Worm (Caenorhabditis elegans) whole organism, L4 larva: Measurements from ENCODE around the gene mdt-11.

Experiments used
- D1046.2 ChIP-seq: fragments of 200-800 bp; sonication (Bioruptor generic); IDR thresholded peaks from 2 replicates; pipeline ENCODE4 v1.3.6; 2022; ENCODE audit warnings: missing genetic modification characterization, missing compliant biosample characterization
- F37D6.2 ChIP-seq: sonication (generic microtip); optimal IDR thresholded peaks from 2 replicates; lab custom pipeline; 2016; ENCODE audit warnings: mild to moderate bottlenecking, missing genetic modification characterization, missing compliant biosample characterization
- T20F7.1 ChIP-seq: fragments of 200-800 bp; sonication (Bioruptor generic); optimal IDR thresholded peaks from 2 replicates; lab custom pipeline; 2018; ENCODE audit warnings: mild to moderate bottlenecking, missing genetic modification characterization, missing compliant biosample characterization
- T26A8.4 ChIP-seq: fragments of 200-800 bp; sonication (Bioruptor generic); IDR thresholded peaks from 2 replicates; pipeline ENCODE4 v1.3.6; 2022; ENCODE audit warnings: missing genetic modification characterization, missing compliant biosample characterization
- Y105C5A.15 ChIP-seq: fragments of 200-800 bp; sonication (Bioruptor generic); IDR thresholded peaks from 2 replicates; pipeline ENCODE4 v1.3.6; 2022; ENCODE audit warnings: missing genetic modification characterization, missing compliant biosample characterization
- Y48G9A.11 ChIP-seq: fragments of 200-800 bp; sonication (Bioruptor generic); IDR thresholded peaks from 2 replicates; pipeline ENCODE4 v1.3.6; 2022; ENCODE audit warnings: missing genetic modification reagents, missing genetic modification characterization, missing compliant biosample characterization
- Y75B8A.6 ChIP-seq: fragments of 200-800 bp; sonication (Bioruptor generic); IDR thresholded peaks from 2 replicates; pipeline ENCODE4 v1.3.6; 2022; ENCODE audit warnings: missing genetic modification reagents, missing genetic modification characterization, missing compliant biosample characterization
- arid-1 ChIP-seq: fragments of 200-800 bp; sonication (Bioruptor generic); conservative IDR thresholded peaks from 2 replicates; pipeline ENCODE4 v1.3.6; 2022; ENCODE audit warnings: missing genetic modification reagents, missing genetic modification characterization, missing compliant biosample characterization
- ceh-28 ChIP-seq: fragments of 150-350 bp; optimal IDR thresholded peaks from 2 replicates; lab custom pipeline; 2014; ENCODE audit warnings: missing biosample characterization, missing genetic modification reagents, missing genetic modification characterization
- ceh-44 ChIP-seq: fragments of 200-800 bp; sonication (Bioruptor generic); IDR thresholded peaks from 2 replicates; pipeline ENCODE4 v1.3.6; 2022; ENCODE audit warnings: missing genetic modification reagents, missing genetic modification characterization, missing compliant biosample characterization
- cey-2 ChIP-seq: sonication (generic microtip); optimal IDR thresholded peaks from 3 replicates; lab custom pipeline; 2017; ENCODE audit warnings: missing genetic modification characterization, mild to moderate bottlenecking, missing compliant biosample characterization, antibody characterized with exemption, borderline replicate concordance; ENCODE audit not compliant: insufficient read depth
- ctbp-1 ChIP-seq: fragments of 200-800 bp; sonication (Bioruptor generic); IDR thresholded peaks from 2 replicates; pipeline ENCODE4 v1.3.6; 2022; ENCODE audit warnings: missing genetic modification reagents, missing genetic modification characterization, missing compliant biosample characterization
- daf-19 ChIP-seq: fragments of 200-800 bp; sonication (Bioruptor generic); conservative IDR thresholded peaks from 2 replicates; pipeline ENCODE4 v1.3.6; 2022; ENCODE audit warnings: missing genetic modification characterization, missing compliant biosample characterization
- dmd-6 ChIP-seq: fragments of 200-800 bp; sonication (Bioruptor generic); IDR thresholded peaks from 2 replicates; pipeline ENCODE4 v1.3.6; 2022; ENCODE audit warnings: missing genetic modification reagents, missing genetic modification characterization, missing compliant biosample characterization
- dmd-8 ChIP-seq: fragments of 200-800 bp; sonication (Bioruptor generic); IDR thresholded peaks from 2 replicates; pipeline ENCODE4 v1.3.6; 2022; ENCODE audit warnings: missing genetic modification characterization, missing compliant biosample characterization
- dpl-1 ChIP-seq: fragments of 150-350 bp; optimal IDR thresholded peaks from 2 replicates; lab custom pipeline; 2014; ENCODE audit warnings: missing biosample characterization, missing genetic modification reagents, missing genetic modification characterization
- fos-1 ChIP-seq: fragments of 150-350 bp; optimal IDR thresholded peaks from 2 replicates; lab custom pipeline; 2014; ENCODE audit warnings: missing biosample characterization, missing genetic modification characterization
- gei-8 ChIP-seq: fragments of 200-800 bp; sonication (Bioruptor generic); optimal IDR thresholded peaks from 2 replicates; lab custom pipeline; 2018; ENCODE audit warnings: mild to moderate bottlenecking, missing genetic modification characterization, missing compliant biosample characterization
- hif-1 ChIP-seq, 2 experiments: sonication (generic microtip); optimal IDR thresholded peaks; 2 replicates each; lab custom pipeline; 2016 to 2017; ENCODE audit warnings: missing compliant biosample characterization in 2 of 2, missing genetic modification characterization in 2 of 2, missing genetic modification reagents in 2 of 2, missing genotype in 2 of 2, mild to moderate bottlenecking in 1 of 2
- hlh-30 ChIP-seq: sonication (generic microtip); optimal IDR thresholded peaks from 2 replicates; lab custom pipeline; 2017; ENCODE audit warnings: antibody characterized with exemption, mild to moderate bottlenecking, missing genetic modification characterization, missing compliant biosample characterization; ENCODE audit not compliant: insufficient read depth
- lin-1 ChIP-seq: fragments of 200-800 bp; sonication (Bioruptor generic); IDR thresholded peaks from 2 replicates; pipeline ENCODE4 v1.3.6; 2022; ENCODE audit warnings: missing genetic modification reagents, missing genetic modification characterization, missing compliant biosample characterization
- lin-29 ChIP-seq: fragments of 200-800 bp; sonication (Bioruptor generic); IDR thresholded peaks from 2 replicates; pipeline ENCODE4 v1.3.6; 2022; ENCODE audit warnings: missing genetic modification reagents, missing genetic modification characterization, missing compliant biosample characterization
- lin-38 ChIP-seq: fragments of 200-800 bp; sonication (Bioruptor generic); IDR thresholded peaks from 2 replicates; pipeline ENCODE4 v1.3.6; 2022; ENCODE audit warnings: missing genetic modification reagents, missing genetic modification characterization, missing compliant biosample characterization
- madf-5 ChIP-seq, 2 experiments: fragments of 200-800 bp; sonication (Bioruptor generic); IDR thresholded peaks; 2 replicates each; pipeline ENCODE4 v1.3.6; 2022; ENCODE audit warnings: missing compliant biosample characterization in 2 of 2, missing genetic modification characterization in 2 of 2
- mdt-29 ChIP-seq: fragments of 200-800 bp; sonication (Bioruptor generic); IDR thresholded peaks from 2 replicates; pipeline ENCODE4 v1.3.6; 2022; ENCODE audit warnings: missing genetic modification reagents, missing genetic modification characterization, missing compliant biosample characterization
- mxl-2 ChIP-seq: fragments of 200-800 bp; sonication (Bioruptor generic); conservative IDR thresholded peaks from 2 replicates; pipeline ENCODE4 v1.3.6; 2022; ENCODE audit warnings: missing genetic modification reagents, missing genetic modification characterization, missing compliant biosample characterization
- nhr-25 ChIP-seq: sonication (generic microtip); optimal IDR thresholded peaks from 2 replicates; lab custom pipeline; 2017; ENCODE audit warnings: missing genetic modification characterization, mild to moderate bottlenecking, missing compliant biosample characterization, antibody characterized with exemption, moderate library complexity, borderline replicate concordance; ENCODE audit not compliant: insufficient read depth
- nhr-28 ChIP-seq: fragments of 150-350 bp; optimal IDR thresholded peaks from 2 replicates; lab custom pipeline; 2014; ENCODE audit warnings: missing biosample characterization, missing genetic modification characterization
- nhr-48 ChIP-seq: sonication (generic microtip); optimal IDR thresholded peaks from 2 replicates; lab custom pipeline; 2016; ENCODE audit warnings: mild to moderate bottlenecking, missing genetic modification characterization, missing compliant biosample characterization
- nhr-76 ChIP-seq: fragments of 150-350 bp; optimal IDR thresholded peaks from 2 replicates; lab custom pipeline; 2014; ENCODE audit warnings: missing biosample characterization, missing genetic modification characterization
- rbr-2 ChIP-seq: sonication (generic microtip); optimal IDR thresholded peaks from 2 replicates; lab custom pipeline; 2016; ENCODE audit warnings: missing genotype, missing genetic modification characterization, missing compliant biosample characterization
- saeg-2 ChIP-seq: fragments of 200-800 bp; sonication (Bioruptor generic); IDR thresholded peaks from 2 replicates; pipeline ENCODE4 v1.3.6; 2022; ENCODE audit warnings: missing genetic modification reagents, missing genetic modification characterization, missing compliant biosample characterization
- skn-1 ChIP-seq: fragments of 150-350 bp; optimal IDR thresholded peaks from 2 replicates; lab custom pipeline; 2014; ENCODE audit warnings: missing biosample characterization, missing genetic modification characterization
- spr-1 ChIP-seq: sonication (generic microtip); optimal IDR thresholded peaks from 2 replicates; lab custom pipeline; 2016; ENCODE audit warnings: mild to moderate bottlenecking, missing genetic modification characterization, missing compliant biosample characterization
- tag-97 ChIP-seq: fragments of 200-800 bp; sonication (Bioruptor generic); IDR thresholded peaks from 2 replicates; pipeline ENCODE4 v1.3.6; 2022; ENCODE audit warnings: missing genetic modification characterization, missing compliant biosample characterization
- unc-62 ChIP-seq, 3 experiments: fragments of 150-350 bp in 1 of 3; sonication (generic microtip); optimal IDR thresholded peaks in 2 of 3; peaks in 1 of 3; 1 replicate in 1 of 3; 2 replicates in 2 of 3; lab custom pipeline; 2014 to 2017; ENCODE audit warnings: missing biosample characterization in 3 of 3, missing genetic modification characterization in 3 of 3, missing genetic modification reagents in 3 of 3, missing genotype in 1 of 3
- vab-7 ChIP-seq: fragments of 200-800 bp; sonication (Bioruptor generic); IDR thresholded peaks from 2 replicates; pipeline ENCODE4 v1.3.6; 2022; ENCODE audit warnings: missing genetic modification reagents, missing genetic modification characterization, missing compliant biosample characterization
- zag-1 ChIP-seq: fragments of 150-350 bp; optimal IDR thresholded peaks from 2 replicates; lab custom pipeline; 2014; ENCODE audit warnings: missing biosample characterization, missing genetic modification characterization
- ztf-11 ChIP-seq: fragments of 150-350 bp; optimal IDR thresholded peaks from 2 replicates; lab custom pipeline; 2014; ENCODE audit warnings: missing biosample characterization, missing genetic modification characterization

mdt-11 gene

ce11 chrIII:5002231-5002630 lies 18.8 kb upstream of the mdt-11 start, which contains the start of gene R144.10:
R144.10 (minus strand) TSS chrIII:5002331.
- TF ChIP-seq F37D6.2 (tag; lab: Kevin White, UChicago) (no peak), nhr-25 (tag; lab: Kevin White, UChicago) (no peak), lin-1 (GFP tag; lab: Robert Waterston, UW) (no peak), ceh-44 (no peak), saeg-2 (no peak), ztf-11 (tag; lab: Kevin White, UChicago) (no peak)
- TF ChIP-seq, all 104 proteins: peak for 0

DNA sequence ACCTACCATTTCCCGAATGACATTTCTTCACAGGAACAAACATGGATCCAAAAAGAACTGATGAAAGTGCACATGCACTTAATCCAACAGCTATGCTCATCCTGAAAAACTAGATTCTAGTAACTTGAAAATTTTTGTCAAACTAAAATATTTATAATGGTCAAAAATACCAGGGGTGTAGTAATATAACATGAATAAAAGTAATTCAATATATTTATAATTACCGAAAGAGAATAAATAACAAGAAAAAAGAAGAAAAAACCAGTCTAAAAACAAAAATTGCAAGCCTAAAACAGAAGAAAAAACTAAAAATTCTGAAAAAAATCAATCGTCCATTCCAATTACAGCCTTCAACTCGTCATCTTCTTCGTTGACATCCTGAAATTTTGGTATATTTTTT lies 16.4 kb upstream of the mdt-11 start, which contains the start of gene R144.6:
R144.6 (minus strand) TSS at position 101 of the 400 bp plus-strand sequence.
- TF ChIP-seq dmd-6 (GFP tag; lab: Robert Waterston, UW), result no peak
- no peak for TF ChIP-seq T20F7.1 (GFP tag; lab: Kevin White, UChicago)
- TF ChIP-seq fos-1 (tag; lab: Kevin White, UChicago), result no peak
- TF ChIP-seq, all 104 proteins: peak for 0

- TF ChIP-seq D1046.2, result no peak
- no peak for TF ChIP-seq lin-38 (GFP tag; lab: Robert Waterston, UW)
- TF ChIP-seq hif-1 (tag; optimal IDR thresholded peaks at IDR 0.05; lab: Kevin White, UChicago), result no peak
- no peak for TF ChIP-seq Y105C5A.15 (GFP tag; lab: Robert Waterston, UW)
- TF ChIP-seq vab-7 (GFP tag; lab: Robert Waterston, UW), result no peak
- no peak for TF ChIP-seq cey-2 (tag; lab: Kevin White, UChicago)
- TF ChIP-seq Y48G9A.11 (GFP tag; lab: Robert Waterston, UW), result no peak
- TF ChIP-seq mxl-2 (GFP tag; lab: Robert Waterston, UW), result no peak
- TF ChIP-seq saeg-2, result no peak
- no peak for TF ChIP-seq unc-62 (GFP tag; optimal IDR thresholded peaks at IDR 0.05 in 1 of 2; lab: Kevin White, UChicago)
- no peak for TF ChIP-seq unc-62 (tag; optimal IDR thresholded peaks at IDR 0.05; lab: Kevin White, UChicago)
- TF ChIP-seq gei-8 (GFP tag; lab: Kevin White, UChicago), result no peak
- no peak for TF ChIP-seq nhr-76 (tag; lab: Kevin White, UChicago)
- TF ChIP-seq spr-1 (tag; lab: Kevin White, UChicago), result no peak
- TF ChIP-seq daf-19 (GFP tag; lab: Robert Waterston, UW), result no peak
- TF ChIP-seq ctbp-1 (GFP tag; lab: Robert Waterston, UW), result no peak
- TF ChIP-seq madf-5 (GFP tag; IDR thresholded peaks at IDR 0.05; lab: Robert Waterston, UW), result no peak
- TF ChIP-seq ceh-28 (tag; lab: Kevin White, UChicago), result no peak
- TF ChIP-seq mdt-29 (GFP tag; lab: Robert Waterston, UW), result no peak
- no peak for TF ChIP-seq nhr-28 (tag; lab: Kevin White, UChicago)
- no peak for TF ChIP-seq rbr-2
Observed at ce11 chrIII:5006881-5007280, 14.1 kb upstream of the mdt-11 start, which contains the start of gene R144.12. R144.12 (minus strand) TSS chrIII:5006981.

DNA sequence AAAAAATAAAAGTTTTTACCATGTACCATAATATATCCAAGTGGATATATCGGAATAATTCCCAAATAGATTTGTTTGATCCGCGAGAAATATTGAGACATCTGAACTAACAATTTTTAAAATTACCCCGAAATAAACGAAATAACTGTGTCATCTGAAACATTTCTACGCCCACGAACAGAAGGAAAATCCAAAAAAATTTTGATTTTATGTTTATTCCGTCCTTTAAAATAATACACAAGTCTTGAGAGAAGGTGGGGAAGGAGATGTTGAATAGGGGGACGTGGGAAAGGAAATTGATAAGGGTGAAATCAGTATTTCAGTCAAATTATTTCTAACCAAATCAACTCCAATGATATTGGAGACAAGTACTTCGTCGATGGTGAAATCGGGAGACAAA lies 12.3 kb upstream of the mdt-11 start, which contains the start of gene R144.11:
R144.11 (minus strand) TSS at position 101 of the 400 bp plus-strand sequence.
- no peak for TF ChIP-seq dmd-6 (GFP tag; lab: Robert Waterston, UW)
- no peak for TF ChIP-seq arid-1 (GFP tag; lab: Robert Waterston, UW)
- no peak for TF ChIP-seq dpl-1
- TF ChIP-seq lin-38 (GFP tag; lab: Robert Waterston, UW), result no peak
- TF ChIP-seq zag-1 (tag; lab: Kevin White, UChicago), result no peak
- TF ChIP-seq Y75B8A.6 (GFP tag; lab: Robert Waterston, UW), result no peak
- TF ChIP-seq skn-1 (tag; lab: Kevin White, UChicago), result no peak
- TF ChIP-seq T26A8.4 (GFP tag; lab: Robert Waterston, UW), result no peak
- TF ChIP-seq ztf-11 (tag; lab: Kevin White, UChicago), result no peak
- TF ChIP-seq hlh-30 (tag; lab: Kevin White, UChicago), result no peak
- no peak for TF ChIP-seq nhr-48 (tag; lab: Kevin White, UChicago)
- no peak for TF ChIP-seq tag-97 (GFP tag; lab: Robert Waterston, UW)
- no peak for TF ChIP-seq lin-29 (GFP tag; lab: Robert Waterston, UW)
- no peak for TF ChIP-seq dmd-8 (GFP tag; lab: Robert Waterston, UW)
